Worm (Caenorhabditis elegans) whole organism, young adult: ENCODE measurements around the gene col-20.

ENCODE experiments used
- B0035.1 ChIP-seq: sonication (generic microtip); optimal IDR thresholded peaks from 2 replicates; lab custom pipeline; 2016; ENCODE audit warnings: missing genetic modification characterization, mild to moderate bottlenecking, missing compliant biosample characterization, missing genotype, missing genetic modification reagents
- F23B12.7 ChIP-seq: sonication (generic microtip); optimal IDR thresholded peaks from 2 replicates; lab custom pipeline; 2017; ENCODE audit warnings: missing genetic modification characterization, mild to moderate bottlenecking, missing compliant biosample characterization, antibody characterized with exemption, moderate library complexity; ENCODE audit not compliant: insufficient read depth
- F33H1.4 ChIP-seq: fragments of 200-800 bp; sonication (Bioruptor generic); IDR thresholded peaks from 2 replicates; pipeline ENCODE4 v1.3.6; 2022; ENCODE audit warnings: missing genetic modification reagents, missing genetic modification characterization, missing compliant biosample characterization
- F52B5.7 ChIP-seq: sonication (generic microtip); optimal IDR thresholded peaks from 2 replicates; lab custom pipeline; 2016; ENCODE audit warnings: mild to moderate bottlenecking, missing genetic modification characterization, missing compliant biosample characterization
- F55B11.4 ChIP-seq: sonication (generic microtip); optimal IDR thresholded peaks from 2 replicates; lab custom pipeline; 2016; ENCODE audit warnings: missing compliant biosample characterization, missing genetic modification characterization, borderline replicate concordance; ENCODE audit not compliant: insufficient read depth
- F57C9.4 ChIP-seq: sonication (generic microtip); optimal IDR thresholded peaks from 2 replicates; lab custom pipeline; 2017; ENCODE audit warnings: mild to moderate bottlenecking, missing genetic modification characterization, missing compliant biosample characterization
- T26A5.8 ChIP-seq: sonication (generic microtip); optimal IDR thresholded peaks from 2 replicates; lab custom pipeline; 2016; ENCODE audit warnings: missing genetic modification characterization, missing compliant biosample characterization
- Y53G8AR.9 ChIP-seq: fragments of 200-800 bp; sonication (Bioruptor generic); conservative IDR thresholded peaks from 2 replicates; pipeline ENCODE4 v1.3.6; 2022; ENCODE audit warnings: missing genetic modification reagents, missing genetic modification characterization, missing compliant biosample characterization
- Y67H2A.10 ChIP-seq: fragments of 200-800 bp; sonication (Bioruptor generic); conservative IDR thresholded peaks from 2 replicates; pipeline ENCODE4 v1.3.6; 2022; ENCODE audit warnings: missing genetic modification reagents, missing genetic modification characterization, missing compliant biosample characterization
- Y95B8A.8 ChIP-seq: fragments of 200-800 bp; sonication (Bioruptor generic); IDR thresholded peaks from 2 replicates; pipeline ENCODE4 v1.3.6; 2022; ENCODE audit warnings: missing genetic modification reagents, missing genetic modification characterization, missing compliant biosample characterization
- atf-7 ChIP-seq: sonication (generic microtip); optimal IDR thresholded peaks from 2 replicates; lab custom pipeline; 2017; ENCODE audit warnings: mild to moderate bottlenecking, missing genetic modification characterization, missing compliant biosample characterization
- attf-5 ChIP-seq: fragments of 200-800 bp; sonication (Bioruptor generic); optimal IDR thresholded peaks from 2 replicates; lab custom pipeline; 2018; ENCODE audit warnings: mild to moderate bottlenecking, missing genetic modification characterization, missing compliant biosample characterization
- attf-6 ChIP-seq: fragments of 200-800 bp; sonication (Bioruptor generic); IDR thresholded peaks from 2 replicates; pipeline ENCODE4 v1.3.6; 2022; ENCODE audit warnings: missing genetic modification reagents, missing genetic modification characterization, missing compliant biosample characterization
- cebp-1 ChIP-seq, 2 experiments: fragments of 200-800 bp in 1 of 2; sonication (Bioruptor generic) in 1 of 2; sonication (generic microtip) in 1 of 2; IDR thresholded peaks in 1 of 2; optimal IDR thresholded peaks in 1 of 2; 2 replicates each; pipeline versions ENCODE4 v1.3.6 to Lab custom; 2017 to 2022; ENCODE audit warnings: missing compliant biosample characterization in 2 of 2, missing genetic modification characterization in 2 of 2, mild to moderate bottlenecking in 1 of 2, missing genetic modification reagents in 1 of 2, moderate library complexity in 1 of 2
- ceh-58 ChIP-seq: fragments of 200-800 bp; sonication (Bioruptor generic); IDR thresholded peaks from 2 replicates; pipeline ENCODE4 v1.3.6; 2022; ENCODE audit warnings: missing genetic modification characterization, missing compliant biosample characterization
- chd-7 ChIP-seq: sonication (generic microtip); optimal IDR thresholded peaks from 2 replicates; lab custom pipeline; 2016; ENCODE audit warnings: mild to moderate bottlenecking, missing genetic modification characterization, moderate library complexity, missing compliant biosample characterization
- dpff-1 ChIP-seq: sonication (generic microtip); optimal IDR thresholded peaks from 2 replicates; lab custom pipeline; 2017; ENCODE audit warnings: mild to moderate bottlenecking, missing genetic modification characterization, missing compliant biosample characterization
- egrh-3 ChIP-seq: fragments of 200-800 bp; sonication (Bioruptor generic); IDR thresholded peaks from 2 replicates; pipeline ENCODE4 v1.3.6; 2022; ENCODE audit warnings: missing genetic modification reagents, missing genetic modification characterization, missing compliant biosample characterization
- ekl-4 ChIP-seq: fragments of 200-800 bp; sonication (Bioruptor generic); IDR thresholded peaks from 2 replicates; pipeline ENCODE4 v1.3.6; 2022; ENCODE audit warnings: missing genetic modification reagents, missing genetic modification characterization, missing compliant biosample characterization
- gei-17 ChIP-seq: fragments of 200-800 bp; sonication (Bioruptor generic); optimal IDR thresholded peaks from 2 replicates; lab custom pipeline; 2018; ENCODE audit warnings: mild to moderate bottlenecking, missing genetic modification characterization, missing compliant biosample characterization
- him-1 ChIP-seq: sonication (generic microtip); optimal IDR thresholded peaks from 2 replicates; lab custom pipeline; 2016; ENCODE audit warnings: missing genotype, missing genetic modification reagents, missing genetic modification characterization, missing compliant biosample characterization
- hsf-1 ChIP-seq: fragments of 200-800 bp; sonication (Bioruptor generic); IDR thresholded peaks from 2 replicates; pipeline ENCODE4 v1.3.6; 2022; ENCODE audit warnings: missing genetic modification reagents, missing genetic modification characterization, missing compliant biosample characterization
- lag-1 ChIP-seq: fragments of 200-800 bp; sonication (Bioruptor generic); IDR thresholded peaks from 2 replicates; pipeline ENCODE4 v1.3.6; 2022; ENCODE audit warnings: missing genetic modification reagents, missing genetic modification characterization, missing compliant biosample characterization
- lin-40 ChIP-seq: sonication (generic microtip); optimal IDR thresholded peaks from 2 replicates; lab custom pipeline; 2016; ENCODE audit warnings: missing genetic modification characterization, mild to moderate bottlenecking, missing compliant biosample characterization, missing genotype, missing genetic modification reagents
- lin-54 ChIP-seq: fragments of 200-800 bp; sonication (Bioruptor generic); optimal IDR thresholded peaks from 2 replicates; lab custom pipeline; 2018; ENCODE audit warnings: mild to moderate bottlenecking, missing genetic modification characterization, missing compliant biosample characterization
- madf-10 ChIP-seq: sonication (generic microtip); optimal IDR thresholded peaks from 2 replicates; lab custom pipeline; 2016; ENCODE audit warnings: mild to moderate bottlenecking, missing genetic modification characterization, missing compliant biosample characterization
- madf-3 ChIP-seq: fragments of 200-800 bp; sonication (Bioruptor generic); IDR thresholded peaks from 2 replicates; pipeline ENCODE4 v1.3.6; 2022; ENCODE audit warnings: missing genetic modification reagents, missing genetic modification characterization, missing compliant biosample characterization
- madf-6 ChIP-seq: fragments of 200-800 bp; sonication (Bioruptor generic); IDR thresholded peaks from 2 replicates; pipeline ENCODE4 v1.3.6; 2022; ENCODE audit warnings: missing genetic modification reagents, missing genetic modification characterization, missing compliant biosample characterization
- mcd-1 ChIP-seq: fragments of 200-800 bp; sonication (Bioruptor generic); IDR thresholded peaks from 2 replicates; pipeline ENCODE4 v1.3.6; 2022; ENCODE audit warnings: missing genetic modification reagents, missing genetic modification characterization, missing compliant biosample characterization
- mes-4 ChIP-seq: sonication (generic microtip); optimal IDR thresholded peaks from 2 replicates; lab custom pipeline; 2016; ENCODE audit warnings: missing genotype, missing genetic modification characterization, missing compliant biosample characterization
- nhr-120 ChIP-seq: fragments of 200-800 bp; sonication (Bioruptor generic); IDR thresholded peaks from 2 replicates; pipeline ENCODE4 v1.3.6; 2022; ENCODE audit warnings: missing genetic modification characterization, missing compliant biosample characterization
- nhr-179 ChIP-seq: sonication (generic microtip); optimal IDR thresholded peaks from 2 replicates; lab custom pipeline; 2016; ENCODE audit warnings: mild to moderate bottlenecking, missing genetic modification characterization, missing compliant biosample characterization
- nhr-90 ChIP-seq: sonication (generic microtip); optimal IDR thresholded peaks from 2 replicates; lab custom pipeline; 2016; ENCODE audit warnings: missing genotype, mild to moderate bottlenecking, missing genetic modification characterization, missing compliant biosample characterization
- pbrm-1 ChIP-seq: fragments of 200-800 bp; sonication (Bioruptor generic); IDR thresholded peaks from 2 replicates; pipeline ENCODE4 v1.3.6; 2022; ENCODE audit warnings: missing genetic modification reagents, missing genetic modification characterization, missing compliant biosample characterization
- rcor-1 ChIP-seq: fragments of 200-800 bp; sonication (Bioruptor generic); IDR thresholded peaks from 2 replicates; pipeline ENCODE4 v1.3.6; 2022; ENCODE audit warnings: missing genetic modification reagents, missing genetic modification characterization, missing compliant biosample characterization
- rpc-1 ChIP-seq, 2 experiments: fragments of 150-350 bp in 1 of 2; sonication (generic microtip) in 1 of 2; optimal IDR thresholded peaks; 2 replicates each; lab custom pipeline; 2014 to 2018; ENCODE audit warnings: missing biosample characterization in 1 of 2, missing genetic modification characterization in 1 of 2, missing genetic modification reagents in 1 of 2, missing genotype in 1 of 2
- sdz-38 ChIP-seq: sonication (generic microtip); optimal IDR thresholded peaks from 2 replicates; lab custom pipeline; 2016; ENCODE audit warnings: missing genotype, missing genetic modification characterization, missing compliant biosample characterization
- snpc-1.1 ChIP-seq: sonication (generic microtip); optimal IDR thresholded peaks from 2 replicates; lab custom pipeline; 2017; ENCODE audit warnings: missing genetic modification characterization, mild to moderate bottlenecking, missing compliant biosample characterization, antibody characterized with exemption, moderate library complexity, missing genotype, missing genetic modification reagents; ENCODE audit not compliant: insufficient read depth
- snpc-4 ChIP-seq, 5 experiments: fragments of 150-350 bp in 1 of 5; sonication (generic microtip) in 4 of 5; optimal IDR thresholded peaks; 2 replicates each; lab custom pipeline; 2014 to 2018; ENCODE audit warnings: missing genetic modification characterization in 5 of 5, missing biosample characterization in 3 of 5, antibody characterized with exemption in 2 of 5, mild to moderate bottlenecking in 2 of 5, missing compliant biosample characterization in 2 of 5, missing genotype in 2 of 5, moderate library complexity in 2 of 5, missing genetic modification reagents in 1 of 5
- sptf-2 ChIP-seq: fragments of 200-800 bp; sonication (Bioruptor generic); optimal IDR thresholded peaks from 2 replicates; lab custom pipeline; 2018; ENCODE audit warnings: mild to moderate bottlenecking, missing genetic modification characterization, missing compliant biosample characterization
- unc-130 ChIP-seq: sonication (generic microtip); optimal IDR thresholded peaks from 2 replicates; lab custom pipeline; 2016; ENCODE audit warnings: missing genetic modification reagents, missing genetic modification characterization, missing compliant biosample characterization
- zfh-2 ChIP-seq: fragments of 200-800 bp; sonication (Bioruptor generic); conservative IDR thresholded peaks from 2 replicates; pipeline ENCODE4 v1.3.6; 2022; ENCODE audit warnings: missing genetic modification reagents, missing genetic modification characterization, missing compliant biosample characterization
- zim-3 ChIP-seq: sonication (generic microtip); optimal IDR thresholded peaks from 2 replicates; lab custom pipeline; 2017; ENCODE audit warnings: mild to moderate bottlenecking, missing genetic modification characterization, moderate library complexity, missing compliant biosample characterization
- ztf-22 ChIP-seq: fragments of 200-800 bp; sonication (Bioruptor generic); optimal IDR thresholded peaks from 2 replicates; lab custom pipeline; 2018; ENCODE audit warnings: mild to moderate bottlenecking, missing genetic modification characterization, moderate library complexity, missing compliant biosample characterization
- ztf-26 ChIP-seq: sonication (generic microtip); optimal IDR thresholded peaks from 2 replicates; lab custom pipeline; 2017; ENCODE audit warnings: missing genetic modification characterization, missing compliant biosample characterization
- ztf-28 ChIP-seq: fragments of 200-800 bp; sonication (Bioruptor generic); IDR thresholded peaks from 2 replicates; pipeline ENCODE4 v1.3.6; 2022; ENCODE audit warnings: missing genetic modification reagents, missing genetic modification characterization, missing compliant biosample characterization
- ztf-6 ChIP-seq: fragments of 200-800 bp; sonication (Bioruptor generic); IDR thresholded peaks from 2 replicates; pipeline ENCODE4 v1.3.6; 2022; ENCODE audit warnings: missing genetic modification reagents, missing genetic modification characterization, missing compliant biosample characterization

Gene col-20

DNA sequence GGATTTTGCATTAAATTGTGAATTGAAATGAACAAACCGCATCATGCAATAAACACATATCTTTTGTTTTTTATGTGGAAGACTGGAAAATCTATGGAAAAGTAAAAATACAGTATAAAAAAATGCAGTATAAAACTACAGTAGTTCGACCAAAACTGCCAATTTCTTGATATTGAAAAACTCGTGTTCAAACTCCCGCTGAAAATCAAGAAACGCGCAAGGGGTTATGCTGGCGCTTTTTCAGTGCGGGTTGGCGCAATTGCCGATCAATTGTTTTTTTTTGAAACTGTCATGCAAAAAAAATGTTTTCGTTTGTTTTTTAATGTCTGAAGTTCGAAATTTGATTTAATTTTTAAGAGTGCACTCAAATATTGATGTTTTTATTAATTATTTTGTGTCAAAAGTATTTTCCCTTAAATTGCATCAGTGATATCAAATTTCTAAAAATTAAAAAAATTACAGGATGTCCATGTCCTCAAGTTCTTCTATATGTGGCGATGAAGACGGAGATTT, 18.9 kb downstream of the col-20 start, which contains the start of gene dnj-9 (continued):
- peak; percentile 73 for TF ChIP-seq attf-6 (GFP tag; lab: Robert Waterston, UW)
- TF ChIP-seq Y95B8A.8 (GFP tag; lab: Robert Waterston, UW): peak; percentile 77; the same call in 1 of the 2 replicates
- TF ChIP-seq dpff-1 (tag; lab: Kevin White, UChicago): no peak
- peak; percentile 75 for TF ChIP-seq unc-130 (GFP tag; lab: Kevin White, UChicago)
- TF ChIP-seq Y53G8AR.9 (GFP tag; lab: Robert Waterston, UW): peak; percentile 98
- no peak for TF ChIP-seq F57C9.4 (tag; lab: Kevin White, UChicago)
- TF ChIP-seq nhr-90 (tag; lab: Kevin White, UChicago): no peak
- no peak for TF ChIP-seq lag-1
- no peak for TF ChIP-seq sptf-2 (GFP tag; lab: Kevin White, UChicago)
- TF ChIP-seq cebp-1 (GFP tag; IDR thresholded peaks at IDR 0.05; lab: Robert Waterston, UW): peak; percentile 54
- peak; percentile 92 for TF ChIP-seq cebp-1 (tag; optimal IDR thresholded peaks at IDR 0.05; lab: Kevin White, UChicago)
- no peak for TF ChIP-seq egrh-3 (GFP tag; lab: Robert Waterston, UW)
- no peak for TF ChIP-seq ztf-6 (GFP tag; lab: Robert Waterston, UW)
- peak; percentile 92 for TF ChIP-seq madf-3 (GFP tag; lab: Robert Waterston, UW)
- TF ChIP-seq F52B5.7 (tag; lab: Kevin White, UChicago): no peak
- TF ChIP-seq snpc-1.1 (tag; lab: Kevin White, UChicago): peak; percentile 28
- peak; percentile 78 for TF ChIP-seq B0035.1
- TF ChIP-seq gei-17 (GFP tag; lab: Kevin White, UChicago): peak; percentile 87
- TF ChIP-seq hsf-1 (GFP tag; lab: Robert Waterston, UW): peak; percentile 88
- TF ChIP-seq rcor-1: peak; percentile 94
- peak; percentile 82 for TF ChIP-seq atf-7 (tag; lab: Kevin White, UChicago)
- no peak for TF ChIP-seq F55B11.4 (tag; lab: Kevin White, UChicago)
- peak; percentile 71 for TF ChIP-seq madf-10 (tag; lab: Kevin White, UChicago)
- TF ChIP-seq ztf-22: no peak
- TF ChIP-seq zim-3: no peak
- TF ChIP-seq F23B12.7 (tag; lab: Kevin White, UChicago): peak; percentile 92
- TF ChIP-seq mcd-1: peak; percentile 93
- TF ChIP-seq zfh-2: no peak
- TF ChIP-seq him-1 (tag; lab: Kevin White, UChicago): peak; percentile 81
- peak; percentile 74 for TF ChIP-seq snpc-4 (GFP tag; optimal IDR thresholded peaks at IDR 0.05; lab: Kevin White, UChicago)
- peak in 3 of 4 experiments; percentile 82 to 86 (median 84) for TF ChIP-seq snpc-4 (tag; optimal IDR thresholded peaks at IDR 0.05; lab: Kevin White, UChicago)
- TF ChIP-seq nhr-179 (tag; lab: Kevin White, UChicago): no peak
- peak; percentile 34 for TF ChIP-seq mes-4 (tag; lab: Kevin White, UChicago)
- TF ChIP-seq chd-7 (tag; lab: Kevin White, UChicago): peak; percentile 81
- no peak for TF ChIP-seq ceh-58 (GFP tag; lab: Robert Waterston, UW)
- TF ChIP-seq madf-6 (GFP tag; lab: Robert Waterston, UW): peak; percentile 95
- peak; percentile 99 for TF ChIP-seq lin-54
- no peak for TF ChIP-seq T26A5.8 (tag; lab: Kevin White, UChicago)
- peak; percentile 84 for TF ChIP-seq F33H1.4 (GFP tag; lab: Robert Waterston, UW)
- TF ChIP-seq ekl-4 (GFP tag; lab: Robert Waterston, UW): peak; percentile 96
- TF ChIP-seq sdz-38 (tag; lab: Kevin White, UChicago): no peak
- peak; percentile 84 for TF ChIP-seq ztf-26 (tag; lab: Kevin White, UChicago)
- TF ChIP-seq ztf-28 (GFP tag; lab: Robert Waterston, UW): no peak
- TF ChIP-seq nhr-120: no peak
- peak; percentile 91 for TF ChIP-seq pbrm-1
- peak; percentile 97 for TF ChIP-seq lin-40
- TF ChIP-seq rpc-1 (optimal IDR thresholded peaks at IDR 0.05; lab: Kevin White, UChicago): no peak
- TF ChIP-seq rpc-1 (tag; optimal IDR thresholded peaks at IDR 0.05; lab: Kevin White, UChicago): no peak
- TF ChIP-seq attf-5: peak; percentile 95
- peak; percentile 37; the same call in 1 of the 2 replicates for TF ChIP-seq Y67H2A.10 (GFP tag; lab: Robert Waterston, UW)
